Fruit fly (Drosophila melanogaster): ENCODE measurements around the gene Or65b.

DNA sequence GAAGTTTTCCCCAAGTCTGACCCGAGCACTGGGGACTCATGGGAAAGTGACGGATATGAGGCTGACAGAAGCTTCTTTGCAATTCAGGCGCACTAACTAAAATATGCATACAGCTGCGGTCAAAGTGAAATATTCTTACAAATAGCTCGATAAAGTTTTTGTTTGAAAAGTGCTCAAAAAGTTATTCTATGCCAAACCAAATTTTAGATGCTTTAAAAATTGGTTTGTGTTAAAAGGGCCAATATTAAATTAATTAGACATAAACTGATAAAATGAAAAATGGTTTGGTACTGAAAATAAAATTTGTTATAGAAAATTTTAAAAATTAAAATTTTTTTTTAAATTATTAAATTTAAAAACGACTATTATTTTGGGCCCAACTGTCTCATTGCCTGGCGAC is 41.2 kb downstream of the Or65b start:
- TF ChIP-seq Mio (GFP tag; optimal IDR thresholded peaks at IDR 0.05): no peak
- no peak for TF ChIP-seq CG9705 (GFP tag; optimal IDR thresholded peaks at IDR 0.05)
- no peak for TF ChIP-seq usp (GFP tag; optimal IDR thresholded peaks at IDR 0.05)
- TF ChIP-seq Abd-B (GFP tag; optimal IDR thresholded peaks at IDR 0.05): no peak
- no peak for TF ChIP-seq brk (GFP tag; optimal IDR thresholded peaks at IDR 0.05)
- TF ChIP-seq psq (GFP tag; optimal IDR thresholded peaks at IDR 0.05): no peak
- TF ChIP-seq sage (GFP tag; optimal IDR thresholded peaks at IDR 0.05): no peak
- TF ChIP-seq Jra (GFP tag; optimal IDR thresholded peaks at IDR 0.05): no peak
- TF ChIP-seq h (GFP tag; optimal IDR thresholded peaks at IDR 0.05): no peak
- no peak for TF ChIP-seq Sp1 (GFP tag; optimal IDR thresholded peaks at IDR 0.05)

All from whole organism, wandering third instar larva.